Worm (Caenorhabditis elegans) whole organism, L2 larva: ENCODE data around the gene E04F6.8.

ENCODE experiments used
- C34F6.9 ChIP-seq: fragments of 150-350 bp; optimal IDR thresholded peaks from 2 replicates; lab custom pipeline; 2014; ENCODE audit warnings: missing biosample characterization, missing genetic modification characterization
- R02D3.7 ChIP-seq: fragments of 150-350 bp; optimal IDR thresholded peaks from 2 replicates; lab custom pipeline; 2014; ENCODE audit warnings: missing biosample characterization, missing genetic modification characterization
- ZK546.5 ChIP-seq: sonication (generic microtip); optimal IDR thresholded peaks from 2 replicates; lab custom pipeline; 2017; ENCODE audit warnings: missing biosample characterization, missing genetic modification characterization
- alr-1 ChIP-seq: fragments of 150-350 bp; optimal IDR thresholded peaks from 2 replicates; lab custom pipeline; 2014; ENCODE audit warnings: missing biosample characterization, missing genetic modification characterization
- aly-2 ChIP-seq: fragments of 150-350 bp; optimal IDR thresholded peaks from 2 replicates; lab custom pipeline; 2014; ENCODE audit warnings: missing biosample characterization, missing genetic modification characterization
- ama-1 ChIP-seq: fragments of 150-350 bp; optimal IDR thresholded peaks from 2 replicates; lab custom pipeline; 2018; ENCODE audit warnings: inconsistent platforms
- blmp-1 ChIP-seq: sonication (generic microtip); optimal IDR thresholded peaks from 2 replicates; lab custom pipeline; 2017; ENCODE audit warnings: missing genetic modification characterization, mild to moderate bottlenecking, missing compliant biosample characterization, antibody characterized with exemption, moderate library complexity; ENCODE audit not compliant: insufficient read depth
- ceh-82 ChIP-seq: fragments of 150-350 bp; optimal IDR thresholded peaks from 2 replicates; lab custom pipeline; 2014; ENCODE audit warnings: missing biosample characterization, missing genetic modification characterization
- dmd-4 ChIP-seq: sonication (generic microtip); optimal IDR thresholded peaks from 2 replicates; lab custom pipeline; 2017; ENCODE audit warnings: missing biosample characterization, missing genetic modification characterization
- egl-27 ChIP-seq: sonication (generic microtip); optimal IDR thresholded peaks from 3 replicates; lab custom pipeline; 2017; ENCODE audit warnings: missing biosample characterization, missing genetic modification reagents, missing genetic modification characterization
- elt-1 ChIP-seq: fragments of 150-350 bp; optimal IDR thresholded peaks from 2 replicates; lab custom pipeline; 2014; ENCODE audit warnings: missing biosample characterization, missing genetic modification characterization
- elt-3 ChIP-seq: sonication (generic microtip); optimal IDR thresholded peaks from 2 replicates; lab custom pipeline; 2017; ENCODE audit warnings: missing biosample characterization, missing genetic modification characterization
- fos-1 ChIP-seq: fragments of 150-350 bp; optimal IDR thresholded peaks from 2 replicates; lab custom pipeline; 2014; ENCODE audit warnings: missing biosample characterization, missing genetic modification characterization
- gmeb-1 ChIP-seq: fragments of 150-350 bp; optimal IDR thresholded peaks from 2 replicates; lab custom pipeline; 2014; ENCODE audit warnings: missing biosample characterization, missing genetic modification characterization
- lin-11 ChIP-seq: fragments of 150-350 bp; sonication (generic microtip); optimal IDR thresholded peaks from 2 replicates; lab custom pipeline; 2014; ENCODE audit warnings: missing biosample characterization, missing genetic modification characterization, inconsistent platforms, mixed read lengths
- lin-13 ChIP-seq: fragments of 150-350 bp; optimal IDR thresholded peaks from 2 replicates; lab custom pipeline; 2014; ENCODE audit warnings: missing biosample characterization, missing genetic modification reagents, missing genetic modification characterization
- lin-39 ChIP-seq: fragments of 150-350 bp; optimal IDR thresholded peaks from 2 replicates; lab custom pipeline; 2014; ENCODE audit warnings: missing biosample characterization, missing genetic modification reagents, missing genetic modification characterization
- mdl-1 ChIP-seq, 2 experiments: fragments of 150-350 bp in 1 of 2; sonication (generic microtip) in 1 of 2; optimal IDR thresholded peaks; 2 replicates each; lab custom pipeline; 2017; ENCODE audit warnings: missing biosample characterization in 2 of 2, missing genetic modification characterization in 2 of 2
- nhr-10 ChIP-seq: sonication (generic microtip); optimal IDR thresholded peaks from 2 replicates; lab custom pipeline; 2017; ENCODE audit warnings: missing biosample characterization, missing genetic modification characterization
- nhr-11 ChIP-seq: fragments of 150-350 bp; optimal IDR thresholded peaks from 2 replicates; lab custom pipeline; 2014; ENCODE audit warnings: missing biosample characterization, missing genetic modification characterization
- nhr-129 ChIP-seq: fragments of 150-350 bp; optimal IDR thresholded peaks from 2 replicates; lab custom pipeline; 2014; ENCODE audit warnings: missing biosample characterization, missing genetic modification characterization
- nhr-23 ChIP-seq: fragments of 150-350 bp; optimal IDR thresholded peaks from 2 replicates; lab custom pipeline; 2014; ENCODE audit warnings: missing biosample characterization, missing genetic modification reagents, missing genetic modification characterization
- nhr-237 ChIP-seq: fragments of 150-350 bp; optimal IDR thresholded peaks from 2 replicates; lab custom pipeline; 2014; ENCODE audit warnings: missing biosample characterization, missing genetic modification characterization
- nhr-25 ChIP-seq: fragments of 150-350 bp; sonication (generic microtip); optimal IDR thresholded peaks from 3 replicates; lab custom pipeline; 2014; ENCODE audit warnings: missing biosample characterization, missing genetic modification characterization
- nhr-6 ChIP-seq: fragments of 150-350 bp; optimal IDR thresholded peaks from 2 replicates; lab custom pipeline; 2014; ENCODE audit warnings: missing biosample characterization, missing genetic modification characterization
- nhr-77 ChIP-seq: fragments of 150-350 bp; optimal IDR thresholded peaks from 2 replicates; lab custom pipeline; 2014; ENCODE audit warnings: missing biosample characterization, missing genetic modification characterization
- peb-1 ChIP-seq: fragments of 150-350 bp; optimal IDR thresholded peaks from 2 replicates; lab custom pipeline; 2014; ENCODE audit warnings: missing biosample characterization, missing genetic modification characterization
- skn-1 ChIP-seq: sonication (generic microtip); optimal IDR thresholded peaks from 2 replicates; lab custom pipeline; 2017; ENCODE audit warnings: missing biosample characterization, missing genetic modification characterization
- sma-9 ChIP-seq, 2 experiments: fragments of 150-350 bp in 1 of 2; sonication (generic microtip) in 1 of 2; optimal IDR thresholded peaks; 2 replicates each; lab custom pipeline; 2014 to 2016; ENCODE audit warnings: missing genetic modification characterization in 2 of 2, mild to moderate bottlenecking in 1 of 2, missing biosample characterization in 1 of 2, missing compliant biosample characterization in 1 of 2, missing genetic modification reagents in 1 of 2, moderate library complexity in 1 of 2
- snpc-4 ChIP-seq: fragments of 150-350 bp; optimal IDR thresholded peaks from 2 replicates; lab custom pipeline; 2014; ENCODE audit warnings: missing biosample characterization, missing genetic modification characterization
- unc-39 ChIP-seq: fragments of 150-350 bp; optimal IDR thresholded peaks from 2 replicates; lab custom pipeline; 2014; ENCODE audit warnings: missing biosample characterization, missing genetic modification characterization
- unc-55 ChIP-seq: fragments of 150-350 bp; sonication (generic microtip); optimal IDR thresholded peaks from 3 replicates; lab custom pipeline; 2014; ENCODE audit warnings: missing biosample characterization, missing genetic modification reagents, missing genetic modification characterization
- unc-62 ChIP-seq: fragments of 150-350 bp; optimal IDR thresholded peaks from 2 replicates; lab custom pipeline; 2014; ENCODE audit warnings: missing biosample characterization, missing genetic modification reagents, missing genetic modification characterization
- zag-1 ChIP-seq: fragments of 150-350 bp; optimal IDR thresholded peaks from 2 replicates; lab custom pipeline; 2014; ENCODE audit warnings: missing biosample characterization, missing genetic modification characterization
- ztf-1 ChIP-seq: fragments of 200-800 bp; sonication (Bioruptor generic); conservative IDR thresholded peaks from 2 replicates; pipeline ENCODE4 v1.3.6; 2022; ENCODE audit warnings: missing genetic modification characterization, missing compliant biosample characterization
- ztf-11 ChIP-seq: sonication (generic microtip); optimal IDR thresholded peaks from 2 replicates; lab custom pipeline; 2017; ENCODE audit warnings: missing biosample characterization, missing genetic modification characterization
- ztf-4 ChIP-seq: fragments of 150-350 bp; optimal IDR thresholded peaks from 2 replicates; lab custom pipeline; 2014; ENCODE audit warnings: missing biosample characterization, missing genetic modification characterization

The E04F6.8 gene

DNA sequence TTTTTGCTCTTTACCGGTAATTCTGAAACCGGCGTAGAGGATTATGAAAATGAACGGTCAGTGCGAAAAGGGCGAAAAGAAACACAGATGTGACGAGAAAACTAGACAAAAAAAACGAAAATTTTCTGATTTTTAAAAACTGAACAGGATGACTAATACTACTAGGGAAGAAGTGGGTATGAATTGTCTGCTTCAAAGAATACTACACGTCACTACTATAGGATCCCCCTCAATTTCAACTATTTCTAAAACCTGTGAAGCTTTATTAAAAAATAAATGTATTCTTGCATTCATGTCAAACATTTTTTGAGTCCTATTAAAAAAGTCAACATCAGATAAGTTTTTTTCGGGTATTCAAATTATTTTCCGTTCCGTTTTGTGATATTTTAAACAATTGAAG, 12.9 kb upstream of the E04F6.8 start:
- TF ChIP-seq sma-9 (GFP tag; optimal IDR thresholded peaks at IDR 0.05; lab: Kevin White, UChicago): no peak
- no peak for TF ChIP-seq sma-9 (tag; optimal IDR thresholded peaks at IDR 0.05; lab: Kevin White, UChicago)
- no peak for TF ChIP-seq ZK546.5
- TF ChIP-seq fos-1 (tag; lab: Kevin White, UChicago): no peak
- no peak for TF ChIP-seq C34F6.9 (tag; lab: Kevin White, UChicago)
- no peak for TF ChIP-seq unc-62
- no peak for TF ChIP-seq nhr-11
- TF ChIP-seq alr-1 (tag; lab: Kevin White, UChicago): no peak
- TF ChIP-seq, all 48 proteins: peak for 0

DNA sequence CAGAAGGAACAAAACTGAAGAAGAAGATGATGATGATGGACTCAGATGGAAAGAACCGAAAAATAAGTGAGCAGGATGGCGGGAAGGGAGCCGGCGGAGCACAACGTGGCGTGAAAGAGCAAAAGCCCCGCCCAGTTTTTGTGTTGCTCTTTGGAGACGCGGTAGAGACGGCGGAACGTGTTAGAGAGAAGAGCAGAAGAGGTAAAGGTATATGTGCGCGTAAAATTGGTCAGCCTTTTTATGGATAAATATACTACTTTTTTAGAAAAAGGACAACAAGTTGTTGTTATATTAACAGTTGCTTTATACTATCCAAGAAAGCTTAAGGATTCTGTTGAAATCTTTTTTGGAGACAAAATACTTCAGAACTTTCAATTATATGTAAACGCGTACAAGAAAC, 5.9 kb upstream of the E04F6.8 start, which contains the start of gene E04F6.10:
E04F6.10 (minus strand) TSS at position 101 of the 400 bp plus-strand sequence.
- no peak for TF ChIP-seq nhr-129 (tag; lab: Kevin White, UChicago)

DNA sequence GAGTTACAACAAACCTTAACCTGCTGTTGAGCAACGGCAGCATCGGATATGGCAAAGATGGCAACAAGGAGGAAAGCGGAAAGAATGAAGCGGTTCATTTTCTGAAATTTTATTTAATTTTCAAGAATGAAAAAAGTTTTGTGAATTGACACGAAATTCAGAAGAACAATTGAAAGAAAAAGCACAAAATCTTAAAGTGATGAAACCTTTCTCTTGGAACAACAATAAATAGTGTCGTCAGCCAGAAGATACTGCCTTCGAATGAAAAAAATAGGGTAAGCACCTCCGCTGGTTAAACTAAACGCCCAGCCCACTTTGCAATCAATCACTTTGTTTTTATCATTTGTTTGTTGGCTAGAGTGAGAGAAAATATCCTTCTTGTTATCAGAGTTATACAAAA, 879 bp upstream of the E04F6.8 start, which contains the start of gene E04F6.9:
E04F6.9 (minus strand) TSS at position 101 of the 400 bp plus-strand sequence.
- TF ChIP-seq zag-1: no peak
- no peak for TF ChIP-seq ztf-1
- no peak for TF ChIP-seq ama-1 (lab: Kevin White, UChicago)
- no peak for TF ChIP-seq dmd-4 (tag; lab: Kevin White, UChicago)
- no peak for TF ChIP-seq nhr-25 (tag; lab: Kevin White, UChicago)
- no peak for TF ChIP-seq lin-39 (tag; lab: Kevin White, UChicago)
- TF ChIP-seq peb-1 (tag; lab: Kevin White, UChicago): no peak
- TF ChIP-seq mdl-1 (tag; optimal IDR thresholded peaks at IDR 0.05; lab: Kevin White, UChicago): no peak

DNA sequence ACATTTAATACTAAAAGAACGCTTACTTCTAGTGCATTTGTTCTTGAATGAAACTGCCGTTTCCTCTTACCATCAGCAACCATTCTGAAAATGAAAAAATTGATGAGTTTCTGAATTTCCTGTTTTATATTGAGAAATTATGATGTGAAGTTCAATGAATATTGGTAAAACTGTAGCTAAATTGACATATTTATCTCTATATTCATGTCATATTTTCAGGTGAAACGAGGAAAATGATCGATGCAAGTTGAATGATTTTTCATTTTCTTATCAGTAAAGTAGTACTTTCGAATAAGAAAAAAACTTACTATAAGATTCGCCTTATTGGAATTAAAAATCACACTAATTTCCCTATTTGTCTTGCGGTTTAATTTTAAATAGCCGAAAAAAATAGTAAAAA, 993 bp downstream of the E04F6.8 start, which contains the start of gene E04F6.15:
E04F6.15 (minus strand) TSS at position 101 of the 400 bp plus-strand sequence.
- TF ChIP-seq nhr-10 (tag; lab: Kevin White, UChicago): no peak
- TF ChIP-seq R02D3.7: no peak
- no peak for TF ChIP-seq nhr-23 (tag; lab: Kevin White, UChicago)
- no peak for TF ChIP-seq nhr-237 (tag; lab: Kevin White, UChicago)
- no peak for TF ChIP-seq elt-3
- TF ChIP-seq ztf-1: no peak
- TF ChIP-seq unc-55: no peak
- TF ChIP-seq ztf-11 (tag; lab: Kevin White, UChicago): no peak
- TF ChIP-seq ztf-4 (tag; lab: Kevin White, UChicago): no peak

DNA sequence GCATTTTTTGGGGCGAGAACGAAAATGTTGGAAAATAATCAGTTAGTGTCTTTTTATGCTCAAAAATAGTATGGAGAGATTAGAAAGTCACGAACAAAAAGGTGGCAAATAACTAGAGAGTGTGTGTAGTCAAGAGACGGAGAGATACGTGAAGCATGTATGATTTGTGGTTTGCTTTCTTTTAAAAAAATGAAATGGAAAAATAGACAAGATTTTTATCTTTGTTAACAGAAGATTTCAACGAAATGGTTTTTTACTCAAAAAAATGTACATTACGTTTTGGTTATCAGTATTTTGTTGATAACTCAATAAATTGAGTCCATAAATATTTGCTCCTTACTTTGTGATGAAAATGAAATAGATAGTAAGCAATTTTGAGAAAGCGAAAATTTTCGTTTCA, 3.0 kb downstream of the E04F6.8 start, which contains the start of gene dhs-7:
dhs-7 (minus strand) TSS at position 277 of the 400 bp plus-strand sequence.
- TF ChIP-seq aly-2 (tag; lab: Kevin White, UChicago): no peak
- TF ChIP-seq blmp-1 (tag; lab: Kevin White, UChicago): no peak
- no peak for TF ChIP-seq dmd-4 (tag; lab: Kevin White, UChicago)
- TF ChIP-seq fos-1 (tag; lab: Kevin White, UChicago): no peak
- TF ChIP-seq elt-1: no peak
- no peak for TF ChIP-seq lin-11 (tag; lab: Kevin White, UChicago)
- no peak for TF ChIP-seq egl-27 (tag; lab: Kevin White, UChicago)

DNA sequence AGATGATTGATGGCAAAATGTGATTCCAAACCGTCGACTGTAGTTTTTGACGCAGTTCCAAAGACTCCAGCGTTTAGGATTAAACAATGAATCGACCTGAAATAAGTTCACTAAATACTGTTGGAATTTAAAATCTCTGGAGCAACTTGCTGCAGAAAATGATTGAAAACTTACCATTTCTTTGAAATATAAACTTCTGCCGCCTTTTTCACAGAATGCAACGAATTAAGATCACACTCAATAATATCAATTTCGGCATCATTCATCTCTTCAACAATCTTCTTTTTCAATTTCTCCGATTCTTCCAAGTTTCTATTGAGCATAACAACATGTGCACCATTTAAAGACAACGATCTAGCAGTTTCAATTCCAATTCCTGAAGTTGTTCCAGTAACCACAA, 3.5 kb downstream of the E04F6.8 start:
- TF ChIP-seq unc-39 (tag; lab: Kevin White, UChicago) (no peak), ZK546.5 (no peak), nhr-11 (no peak), snpc-4 (tag; lab: Kevin White, UChicago) (no peak), ceh-82 (no peak), ama-1 (lab: Kevin White, UChicago) (no peak), ztf-4 (tag; lab: Kevin White, UChicago) (no peak), lin-39 (tag; lab: Kevin White, UChicago) (no peak), lin-13 (no peak), nhr-6 (tag; lab: Kevin White, UChicago) (no peak), zag-1 (no peak), nhr-77 (tag; lab: Kevin White, UChicago) (no peak), blmp-1 (tag; lab: Kevin White, UChicago) (no peak), skn-1 (tag; lab: Kevin White, UChicago) (no peak), ztf-1 (no peak), peb-1 (tag; lab: Kevin White, UChicago) (no peak), gmeb-1 (tag; lab: Kevin White, UChicago) (no peak)
